Fruit fly (Drosophila melanogaster): ENCODE results near the gene Hsc70-1.

dm6 chr3L:13957789-13958188 is 16.1 kb upstream of the Hsc70-1 start:
- TF ChIP-seq CG12768 (GFP tag; optimal IDR thresholded peaks at IDR 0.05) = no peak
- no peak for TF ChIP-seq CG7101 (tag; optimal IDR thresholded peaks at IDR 0.05)
- TF ChIP-seq kay (GFP tag; ENCODE audit: borderline replicate concordance) = no peak
- no peak for TF ChIP-seq cic (GFP tag; optimal IDR thresholded peaks at IDR 0.05)

All from whole organism, adult.